Worm (Caenorhabditis elegans) whole organism, dauer: ENCODE data around the gene str-82.

Experiments used
- unc-62 ChIP-seq: sonication (generic microtip); optimal IDR thresholded peaks from 2 replicates; lab custom pipeline; 2017; ENCODE audit warnings: missing biosample characterization, missing genetic modification reagents, missing genetic modification characterization

The str-82 gene

DNA sequence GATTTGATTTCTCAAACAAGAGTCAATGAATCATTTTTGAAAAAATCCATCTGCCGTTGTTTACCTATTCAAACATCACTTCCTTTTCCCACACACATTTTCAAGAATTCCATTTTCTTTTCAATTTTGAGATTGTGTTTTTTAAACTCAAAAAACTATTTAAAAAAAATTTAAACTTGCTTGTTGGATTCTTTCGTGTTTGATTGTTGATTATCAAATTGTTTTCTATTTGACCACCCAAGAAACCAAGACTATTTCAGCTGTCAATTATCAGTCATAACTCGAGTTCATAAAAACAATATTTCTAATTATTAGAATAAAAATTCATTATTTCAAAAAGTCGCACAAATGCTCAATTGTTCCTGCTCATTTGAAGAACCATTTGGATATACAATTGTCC, 30.8 kb downstream of the str-82 start, which contains the start of gene srh-8:
Gene srh-8, plus strand, starts transcription at position 301 of the 400 bp plus-strand sequence.
- TF ChIP-seq unc-62 (GFP tag; lab: Kevin White, UChicago): no peak

DNA sequence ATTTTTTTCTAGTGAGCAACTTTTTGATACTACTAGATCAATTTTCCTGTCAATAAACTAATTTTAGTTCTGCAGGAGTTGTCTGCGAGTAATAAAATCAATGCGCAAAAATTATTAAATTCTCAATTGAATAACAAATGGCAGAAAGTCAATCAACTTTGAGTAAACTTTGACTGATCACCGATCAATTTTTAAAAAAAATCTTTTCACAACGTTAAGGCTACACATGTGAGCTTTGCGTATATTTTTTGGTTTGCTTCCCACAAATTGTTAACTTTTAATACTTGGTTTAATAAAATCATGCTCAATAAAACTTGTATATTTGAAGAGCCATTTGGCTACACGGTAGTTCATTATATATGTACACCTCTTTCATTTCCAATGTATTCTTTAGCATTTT, 33.5 kb downstream of the str-82 start, which contains the start of gene srh-7:
Gene srh-7, plus strand, starts transcription at position 301 of the 400 bp plus-strand sequence.
- TF ChIP-seq unc-62 (GFP tag; lab: Kevin White, UChicago): no peak

DNA sequence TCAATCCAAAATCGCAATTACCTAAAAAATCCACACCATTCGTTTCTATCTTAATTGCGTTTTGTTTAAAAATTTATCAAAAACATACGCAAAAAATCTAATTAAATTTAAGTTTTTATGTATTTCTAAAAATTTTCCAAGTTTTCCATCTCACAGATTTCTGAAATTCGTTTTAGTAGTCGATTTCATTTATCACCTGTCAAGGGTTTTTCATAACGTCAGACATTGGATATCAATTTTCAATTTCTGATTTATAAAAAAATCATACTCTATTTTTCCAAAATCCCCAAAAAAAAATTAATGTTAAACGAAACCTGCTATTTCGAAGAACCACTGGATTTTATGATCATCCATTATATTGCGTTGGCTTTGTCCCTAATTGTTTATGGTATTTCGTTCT, 35.7 kb downstream of the str-82 start, which contains the start of gene srh-4:
Gene srh-4, plus strand, starts transcription at position 301 of the 400 bp plus-strand sequence.
- TF ChIP-seq unc-62 (GFP tag; lab: Kevin White, UChicago): no peak

DNA sequence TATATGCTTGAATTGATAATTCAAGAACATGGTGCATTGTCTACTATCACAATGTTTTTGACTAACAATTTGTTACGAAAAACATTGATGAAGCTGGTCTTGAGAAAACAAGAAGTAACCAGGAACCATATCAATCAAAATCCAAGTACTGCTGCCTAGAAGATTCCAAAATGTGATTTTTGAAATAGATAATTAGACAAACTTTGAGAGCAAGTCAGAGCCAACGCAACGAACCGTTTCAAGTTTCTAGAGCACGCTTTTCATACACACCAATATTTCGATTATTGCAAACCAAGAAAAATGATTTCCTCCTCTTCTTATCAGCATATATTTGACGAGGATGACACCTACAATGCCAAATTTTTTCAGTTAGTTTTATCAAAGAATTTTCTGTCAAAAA, 42.3 kb downstream of the str-82 start, which contains the start of gene srw-89:
Gene srw-89, plus strand, starts transcription at position 301 of the 400 bp plus-strand sequence.
- TF ChIP-seq unc-62 (GFP tag; lab: Kevin White, UChicago): no peak

DNA sequence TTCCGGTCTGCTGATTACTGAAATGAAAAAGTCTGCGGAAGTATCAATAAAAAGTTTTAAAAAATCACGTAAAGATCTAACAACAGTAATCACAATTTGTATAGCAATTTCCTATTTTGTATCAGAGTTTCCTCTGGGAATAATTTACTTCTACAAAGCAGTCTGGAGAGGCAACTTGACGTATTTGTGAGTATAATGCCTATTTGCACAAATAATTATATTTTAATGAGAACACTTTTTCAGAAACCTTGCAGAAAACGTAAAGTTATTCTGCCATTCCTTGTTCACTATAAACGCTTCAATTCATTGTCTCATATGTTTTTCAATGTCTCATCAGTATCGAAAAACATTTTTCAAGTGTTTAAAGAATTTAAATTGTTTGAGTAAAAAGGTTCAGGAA, 44.1 kb downstream of the str-82 start:
- TF ChIP-seq unc-62 (GFP tag; lab: Kevin White, UChicago): no peak

DNA sequence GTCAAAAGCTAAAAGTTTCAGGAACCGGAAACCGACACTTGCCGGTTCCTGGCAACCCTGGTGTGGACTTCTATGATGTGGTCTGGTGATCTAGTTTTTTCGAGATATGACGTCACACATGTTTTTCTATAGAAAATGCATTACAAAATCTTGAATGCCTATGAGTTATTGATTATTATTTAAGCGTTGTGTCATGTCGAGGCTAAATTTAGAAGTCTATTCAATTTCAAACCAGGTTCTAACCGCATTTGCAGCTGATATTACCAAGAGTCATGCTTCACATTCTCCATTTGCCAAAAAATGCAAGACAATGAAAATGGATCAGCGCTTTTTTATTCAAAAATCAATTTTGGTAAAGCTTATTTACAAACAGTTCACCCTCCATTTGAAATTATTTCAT, 44.7 kb downstream of the str-82 start, which contains the start of gene K09D9.3:
Gene K09D9.3, plus strand, starts transcription at position 301 of the 400 bp plus-strand sequence.
- no peak for TF ChIP-seq unc-62 (GFP tag; lab: Kevin White, UChicago)

DNA sequence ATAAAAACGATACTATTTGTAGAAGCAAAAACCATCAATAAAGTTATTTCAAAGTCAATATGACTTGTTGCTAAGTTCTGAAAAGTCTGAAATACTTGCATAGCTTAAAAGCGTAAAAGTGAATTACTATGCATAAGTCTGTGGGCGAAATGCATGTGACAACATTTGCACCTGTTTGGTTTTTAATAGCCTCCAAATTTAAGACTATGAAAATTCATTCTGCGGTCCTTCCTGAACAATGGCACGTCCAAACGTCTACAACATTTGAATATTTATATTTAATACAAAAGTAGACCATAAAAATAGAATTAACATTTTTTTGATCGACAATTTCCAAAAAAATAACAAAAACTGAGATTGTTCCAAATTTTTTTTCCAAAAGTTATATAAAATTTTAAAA, 47.3 kb downstream of the str-82 start, which contains the start of gene K09D9.14:
Gene K09D9.14, minus strand, starts transcription at position 101 of the 400 bp plus-strand sequence.
- no peak for TF ChIP-seq unc-62 (GFP tag; lab: Kevin White, UChicago)

DNA sequence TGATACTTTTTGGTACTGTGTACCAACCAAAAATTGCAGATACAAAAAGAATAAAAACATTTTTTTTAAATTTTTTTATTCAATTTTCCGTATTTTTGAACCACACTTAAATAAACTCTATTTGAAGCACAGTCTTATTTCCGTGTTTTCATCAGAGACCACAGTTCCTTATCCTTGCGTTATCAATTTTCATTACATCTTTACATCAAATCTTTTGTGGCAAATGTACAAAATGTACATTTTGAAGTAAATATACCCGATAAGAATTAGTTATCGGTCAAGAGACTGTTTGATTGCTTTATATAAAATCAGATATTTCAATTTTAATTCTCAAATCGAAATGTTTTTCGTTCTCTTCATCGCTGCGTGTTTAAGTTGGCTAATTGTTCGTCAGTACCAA, 47.8 kb downstream of the str-82 start, which contains the start of gene cyp-35A3:
Gene cyp-35A3, plus strand, starts transcription at position 301 of the 400 bp plus-strand sequence.
- no peak for TF ChIP-seq unc-62 (GFP tag; lab: Kevin White, UChicago)

DNA sequence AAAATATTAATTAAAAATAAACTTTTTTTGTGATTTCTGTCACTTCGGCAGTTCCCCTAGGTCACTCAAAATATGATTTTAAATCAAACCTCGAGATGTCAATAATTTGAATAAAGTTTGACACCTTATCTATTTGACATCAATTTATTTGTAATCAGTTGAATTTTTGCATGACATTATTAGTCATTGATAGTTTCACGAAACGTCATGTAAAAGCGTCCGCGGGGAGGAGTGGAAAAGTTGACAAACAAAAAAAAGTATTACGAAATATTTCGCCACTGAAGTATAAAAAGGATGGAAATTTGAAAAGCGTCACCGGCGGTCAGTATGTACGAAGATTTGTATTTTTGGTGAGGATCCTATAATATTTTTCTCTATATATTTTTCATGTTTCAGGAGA, 50.3 kb downstream of the str-82 start, which contains the start of gene K09D9.1:
Gene K09D9.1, plus strand, starts transcription at position 271 of the 400 bp plus-strand sequence.
- TF ChIP-seq unc-62 (GFP tag; lab: Kevin White, UChicago): no peak
